Worm (Caenorhabditis elegans): Measurements from ENCODE around the gene F54D1.1.

- no peak for TF ChIP-seq ces-1 (GFP tag; optimal IDR thresholded peaks at IDR 0.05)
- no peak for TF ChIP-seq lin-38 (GFP tag; IDR thresholded peaks at IDR 0.05)
- no peak for TF ChIP-seq ztf-11 (tag; optimal IDR thresholded peaks at IDR 0.05)
- no peak for TF ChIP-seq ceh-82 (tag; optimal IDR thresholded peaks at IDR 0.05)
Measured at ce11 chrIV:11212978-11213377, 48.7 kb upstream of the F54D1.1 start.

Measured in whole organism, L4 larva.